Fruit fly (Drosophila melanogaster) whole organism, embryonic: ENCODE measurements around the gene Patsas.

Experiments
- Asciz ChIP-seq: fragments of 200-800 bp; sonication (Bioruptor generic); optimal IDR thresholded peaks from 2 replicates; lab custom pipeline; 2017; ENCODE audit warnings: missing biosample characterization, mild to moderate bottlenecking, missing genetic modification characterization, missing genetic modification reagents
- CG1024 ChIP-seq: fragments of 200-800 bp; sonication (Bioruptor generic); IDR thresholded peaks from 2 replicates; pipeline ENCODE4 v1.3.6; 2022; ENCODE audit warnings: missing biosample characterization, missing genetic modification characterization
- CG10462 ChIP-seq: fragments of 200-800 bp; sonication (Bioruptor generic); optimal IDR thresholded peaks from 2 replicates; lab custom pipeline; 2016; ENCODE audit warnings: missing biosample characterization, missing genetic modification characterization
- CG10979 ChIP-seq: fragments of 200-800 bp; sonication (Bioruptor generic); optimal IDR thresholded peaks from 2 replicates; lab custom pipeline; 2018; ENCODE audit warnings: missing biosample characterization, mild to moderate bottlenecking, missing genetic modification characterization, moderate library complexity
- CG11085 ChIP-seq: fragments of 200-800 bp; sonication (Bioruptor generic); IDR thresholded peaks from 2 replicates; pipeline ENCODE4 v1.3.6; 2022; ENCODE audit warnings: missing biosample characterization, missing genetic modification characterization
- CG12659 ChIP-seq: fragments of 200-800 bp; sonication (Bioruptor generic); optimal IDR thresholded peaks from 3 replicates; lab custom pipeline; 2017; ENCODE audit warnings: mild to moderate bottlenecking, missing biosample characterization, missing genetic modification reagents, missing genetic modification characterization
- CG12942 ChIP-seq: fragments of 200-800 bp; sonication (Bioruptor generic); optimal IDR thresholded peaks from 3 replicates; lab custom pipeline; 2016; ENCODE audit warnings: missing biosample characterization, missing genetic modification characterization
- CG14710 ChIP-seq: fragments of 200-800 bp; sonication (Bioruptor generic); optimal IDR thresholded peaks from 3 replicates; lab custom pipeline; 2019; ENCODE audit warnings: missing biosample characterization, mild to moderate bottlenecking, missing genetic modification characterization, moderate library complexity
- CG15601 ChIP-seq: fragments of 200-800 bp; sonication (Bioruptor generic); optimal IDR thresholded peaks from 3 replicates; lab custom pipeline; 2019; ENCODE audit warnings: missing biosample characterization, mild to moderate bottlenecking, missing genetic modification characterization, moderate library complexity
- CG18764 ChIP-seq: fragments of 200-800 bp; sonication (Bioruptor generic); optimal IDR thresholded peaks from 3 replicates; lab custom pipeline; 2016; ENCODE audit warnings: missing biosample characterization, missing genetic modification characterization
- CG2678 ChIP-seq: fragments of 200-800 bp; sonication (Bioruptor generic); optimal IDR thresholded peaks from 3 replicates; lab custom pipeline; 2019; ENCODE audit warnings: missing biosample characterization, mild to moderate bottlenecking, missing genetic modification characterization, moderate library complexity
- CG32767 ChIP-seq: fragments of 200-800 bp; sonication (Bioruptor generic); IDR thresholded peaks from 2 replicates; pipeline ENCODE4 v1.3.6; 2022; ENCODE audit warnings: missing biosample characterization, missing genetic modification characterization
- CG33557 ChIP-seq: fragments of 200-800 bp; sonication (Bioruptor generic); optimal IDR thresholded peaks from 2 replicates; lab custom pipeline; 2019; ENCODE audit warnings: missing biosample characterization, mild to moderate bottlenecking, missing genetic modification characterization, moderate library complexity
- CG34224 ChIP-seq: fragments of 200-800 bp; sonication (Bioruptor generic); IDR thresholded peaks from 3 replicates; pipeline ENCODE4 v1.3.6; 2022; ENCODE audit warnings: missing biosample characterization, missing genetic modification characterization; ENCODE audit not compliant: partially characterized antibody
- CG4424 ChIP-seq: fragments of 200-800 bp; sonication (Bioruptor generic); optimal IDR thresholded peaks from 3 replicates; lab custom pipeline; 2016; ENCODE audit warnings: missing biosample characterization, missing genetic modification characterization
- CG4707 ChIP-seq: fragments of 200-800 bp; sonication (Bioruptor generic); optimal IDR thresholded peaks from 2 replicates; lab custom pipeline; 2018; ENCODE audit warnings: missing biosample characterization, mild to moderate bottlenecking, missing genetic modification characterization, moderate library complexity
- CG4820 ChIP-seq: fragments of 200-800 bp; sonication (Bioruptor generic); optimal IDR thresholded peaks from 3 replicates; lab custom pipeline; 2016; ENCODE audit warnings: missing biosample characterization, missing genetic modification characterization
- CG6791 ChIP-seq: fragments of 200-800 bp; sonication (Bioruptor generic); IDR thresholded peaks from 3 replicates; pipeline ENCODE4 v1.3.6; 2022; ENCODE audit warnings: missing biosample characterization, missing genetic modification characterization; ENCODE audit not compliant: partially characterized antibody
- CG7963 ChIP-seq: fragments of 200-800 bp; sonication (Bioruptor generic); IDR thresholded peaks from 3 replicates; pipeline ENCODE4 v1.3.6; 2022; ENCODE audit warnings: missing biosample characterization, missing genetic modification characterization; ENCODE audit not compliant: partially characterized antibody
- CG8089 ChIP-seq: fragments of 200-800 bp; sonication (Bioruptor generic); optimal IDR thresholded peaks from 3 replicates; lab custom pipeline; 2016; ENCODE audit warnings: missing biosample characterization, missing genetic modification characterization
- CG8388 ChIP-seq: fragments of 200-800 bp; sonication (Bioruptor generic); optimal IDR thresholded peaks from 2 replicates; lab custom pipeline; 2019; ENCODE audit warnings: missing biosample characterization, mild to moderate bottlenecking, missing genetic modification characterization, moderate library complexity
- CG8924 ChIP-seq: fragments of 200-800 bp; optimal IDR thresholded peaks from 3 replicates; lab custom pipeline; 2019; ENCODE audit warnings: missing biosample characterization, mild to moderate bottlenecking, missing genetic modification characterization, moderate library complexity
- CG9932 ChIP-seq: fragments of 200-800 bp; sonication (Bioruptor generic); IDR thresholded peaks from 2 replicates; pipeline ENCODE4 v1.3.6; 2022; ENCODE audit warnings: missing biosample characterization, missing genetic modification characterization
- Gsc ChIP-seq: fragments of 200-800 bp; sonication (Bioruptor generic); IDR thresholded peaks from 2 replicates; pipeline ENCODE4 v1.3.6; 2022; ENCODE audit warnings: missing biosample characterization, missing genetic modification characterization
- HLH3B ChIP-seq: fragments of 200-800 bp; sonication (Bioruptor generic); IDR thresholded peaks from 2 replicates; pipeline ENCODE4 v1.3.6; 2022; ENCODE audit warnings: missing biosample characterization, missing genetic modification characterization
- HLH4C ChIP-seq: fragments of 200-800 bp; sonication (Bioruptor generic); IDR thresholded peaks from 3 replicates; pipeline ENCODE4 v1.3.6; 2022; ENCODE audit warnings: missing biosample characterization, missing genetic modification characterization; ENCODE audit not compliant: partially characterized antibody
- MESR4 ChIP-seq: fragments of 200-800 bp; sonication (Bioruptor generic); optimal IDR thresholded peaks from 2 replicates; lab custom pipeline; 2018; ENCODE audit warnings: missing biosample characterization, mild to moderate bottlenecking, missing genetic modification characterization, moderate library complexity
- Myb ChIP-seq: fragments of 200-800 bp; sonication (Bioruptor generic); optimal IDR thresholded peaks from 2 replicates; lab custom pipeline; 2016; ENCODE audit warnings: missing biosample characterization, missing genetic modification characterization
- Nf-YA ChIP-seq: fragments of 200-800 bp; sonication (Bioruptor generic); IDR thresholded peaks from 2 replicates; pipeline ENCODE4 v1.3.6; 2022; ENCODE audit warnings: missing biosample characterization, missing genetic modification characterization
- PHDP ChIP-seq: fragments of 200-800 bp; sonication (Bioruptor generic); optimal IDR thresholded peaks from 3 replicates; lab custom pipeline; 2018; ENCODE audit warnings: missing biosample characterization, mild to moderate bottlenecking, missing genetic modification characterization, moderate library complexity
- Pdp1 ChIP-seq, 2 experiments: fragments of 200-800 bp; sonication (Bioruptor generic); optimal IDR thresholded peaks; 3 replicates each; lab custom pipeline; 2016; ENCODE audit warnings: missing biosample characterization in 2 of 2, missing genetic modification characterization in 2 of 2, mild to moderate bottlenecking in 1 of 2, moderate library complexity in 1 of 2
- YL-1 ChIP-seq: fragments of 200-800 bp; sonication (Bioruptor generic); optimal IDR thresholded peaks from 3 replicates; lab custom pipeline; 2017; ENCODE audit warnings: missing biosample characterization, mild to moderate bottlenecking, missing genetic modification characterization
- fd3F ChIP-seq: fragments of 200-800 bp; sonication (Bioruptor generic); optimal IDR thresholded peaks from 2 replicates; lab custom pipeline; 2018; ENCODE audit warnings: missing biosample characterization, mild to moderate bottlenecking, missing genetic modification characterization, moderate library complexity
- gcm2 ChIP-seq: fragments of 200-800 bp; sonication (Bioruptor generic); optimal IDR thresholded peaks from 2 replicates; lab custom pipeline; 2016; ENCODE audit warnings: missing biosample characterization, missing genetic modification characterization
- grau ChIP-seq: fragments of 200-800 bp; optimal IDR thresholded peaks from 3 replicates; lab custom pipeline; 2019; ENCODE audit warnings: missing biosample characterization, mild to moderate bottlenecking, missing genetic modification characterization, moderate library complexity
- hbn ChIP-seq: fragments of 200-800 bp; sonication (Bioruptor generic); IDR thresholded peaks from 2 replicates; pipeline ENCODE4 v1.3.6; 2022; ENCODE audit warnings: missing biosample characterization, missing genetic modification characterization; ENCODE audit not compliant: partially characterized antibody
- hkb ChIP-seq, 2 experiments: fragments of 200-800 bp in 1 of 2; fragments of >200 bp in 1 of 2; sonication (Bioruptor generic) in 1 of 2; IDR thresholded peaks in 1 of 2; optimal IDR thresholded peaks in 1 of 2; 2 replicates each; pipeline versions ENCODE4 v1.3.6 to Lab custom; 2017 to 2022; ENCODE audit warnings: missing biosample characterization in 1 of 2, missing genetic modification characterization in 1 of 2
- lilli ChIP-seq: fragments of 200-800 bp; sonication (Bioruptor generic); optimal IDR thresholded peaks from 3 replicates; lab custom pipeline; 2016; ENCODE audit warnings: missing biosample characterization, missing genetic modification characterization
- lola ChIP-seq, 3 experiments: fragments of >200 bp in 2 of 3; fragments of 200-800 bp in 1 of 3; sonication (Bioruptor generic) in 1 of 3; optimal IDR thresholded peaks; 2 replicates each; lab custom pipeline; 2017 to 2019; ENCODE audit warnings: missing biosample characterization in 3 of 3, missing genetic modification characterization in 3 of 3, mild to moderate bottlenecking in 1 of 3, moderate library complexity in 1 of 3
- mam ChIP-seq: fragments of 200-800 bp; sonication (Bioruptor generic); optimal IDR thresholded peaks from 3 replicates; lab custom pipeline; 2016; ENCODE audit warnings: missing biosample characterization, missing genetic modification characterization
- mld ChIP-seq: fragments of 200-800 bp; sonication (Bioruptor generic); IDR thresholded peaks from 3 replicates; pipeline ENCODE4 v1.3.6; 2022; ENCODE audit warnings: missing biosample characterization, missing genetic modification characterization; ENCODE audit not compliant: partially characterized antibody
- p53 ChIP-seq: fragments of 200-800 bp; sonication (Bioruptor generic); optimal IDR thresholded peaks from 2 replicates; lab custom pipeline; 2016; ENCODE audit warnings: missing biosample characterization, missing genetic modification characterization
- pzg ChIP-seq: fragments of 200-800 bp; sonication (Bioruptor generic); optimal IDR thresholded peaks from 3 replicates; lab custom pipeline; 2018; ENCODE audit warnings: missing biosample characterization, mild to moderate bottlenecking, missing genetic modification characterization, moderate library complexity
- scrt ChIP-seq: fragments of 200-800 bp; sonication (Bioruptor generic); optimal IDR thresholded peaks from 2 replicates; lab custom pipeline; 2018; ENCODE audit warnings: missing biosample characterization, mild to moderate bottlenecking, missing genetic modification characterization, moderate library complexity
- sna ChIP-seq: fragments of 200-800 bp; sonication (Bioruptor generic); IDR thresholded peaks from 2 replicates; pipeline ENCODE4 v1.3.6; 2022; ENCODE audit warnings: missing biosample characterization, missing genetic modification characterization; ENCODE audit not compliant: partially characterized antibody
- tin ChIP-seq: fragments of 200-800 bp; sonication (Bioruptor generic); optimal IDR thresholded peaks from 3 replicates; lab custom pipeline; 2016; ENCODE audit warnings: missing biosample characterization, missing genetic modification characterization
- tna ChIP-seq: fragments of 200-800 bp; sonication (Bioruptor generic); IDR thresholded peaks from 2 replicates; pipeline ENCODE4 v1.3.6; 2022; ENCODE audit warnings: missing biosample characterization, missing genetic modification characterization; ENCODE audit not compliant: partially characterized antibody
- zf30C ChIP-seq: fragments of 200-800 bp; sonication (Bioruptor generic); optimal IDR thresholded peaks from 3 replicates; lab custom pipeline; 2018; ENCODE audit warnings: missing biosample characterization, mild to moderate bottlenecking, missing genetic modification characterization

Gene Patsas

DNA sequence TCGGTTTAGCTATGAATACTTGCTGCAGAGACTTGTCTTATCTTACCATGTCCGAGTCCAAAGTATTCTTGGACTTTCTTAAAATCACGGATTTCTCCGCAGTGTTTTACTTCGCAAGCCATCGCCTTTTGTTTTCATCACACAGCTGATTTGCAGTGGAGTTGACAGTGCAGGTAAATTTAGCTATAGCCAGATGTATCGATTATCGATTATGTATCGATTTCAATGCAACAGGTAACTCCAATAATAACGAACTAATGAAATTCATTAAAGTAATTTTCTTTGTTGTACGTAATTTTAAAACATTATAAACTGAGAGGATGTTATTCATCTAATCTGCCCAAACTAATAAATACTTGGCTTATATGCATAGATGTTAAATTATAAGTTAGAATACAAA is 40.0 kb downstream of the Patsas start, which contains the start of gene Rab3-GAP (continued):
- peak; percentile 37 for TF ChIP-seq lilli (GFP tag; lab: Kevin White, UChicago)
- TF ChIP-seq scrt (GFP tag; lab: Kevin White, UChicago), result peak; percentile 95
- TF ChIP-seq tna (GFP tag; lab: Robert Waterston, UW), result peak; percentile 55
- TF ChIP-seq fd3F, result no peak
- TF ChIP-seq CG10979 (tag; lab: Kevin White, UChicago), result peak; percentile 23
- peak; percentile 50 for TF ChIP-seq MESR4 (GFP tag; lab: Kevin White, UChicago)
- TF ChIP-seq CG7963 (GFP tag; lab: Robert Waterston, UW), result peak; percentile 42; the same call in 1 of the 3 replicates
- no peak for TF ChIP-seq p53 (GFP tag; lab: Kevin White, UChicago)
- TF ChIP-seq CG14710 (tag; lab: Kevin White, UChicago), result peak; percentile 51
- no peak for TF ChIP-seq gcm2 (GFP tag; lab: Kevin White, UChicago)
- TF ChIP-seq CG8388 (GFP tag; lab: Kevin White, UChicago), result peak; percentile 15
- peak in 1 of 3 experiments; percentile 27 for TF ChIP-seq lola (GFP tag; optimal IDR thresholded peaks at IDR 0.05; lab: Kevin White, UChicago)
- TF ChIP-seq CG4707 (GFP tag; lab: Kevin White, UChicago), result no peak
- TF ChIP-seq HLH3B (GFP tag; lab: Robert Waterston, UW), result no peak; the same call in 1 of the 2 replicates
- TF ChIP-seq grau (tag; lab: Kevin White, UChicago), result peak; percentile 98
- TF ChIP-seq Myb (GFP tag; lab: Kevin White, UChicago), result peak; percentile 9
- TF ChIP-seq CG4424, result peak; percentile 46
- peak; percentile 79 for TF ChIP-seq CG34224 (GFP tag; lab: Robert Waterston, UW)
- no peak for TF ChIP-seq mam
- TF ChIP-seq CG6791 (GFP tag; lab: Robert Waterston, UW), result peak; percentile 45; the same call in 1 of the 3 replicates
- peak; percentile 22 for TF ChIP-seq CG12659 (GFP tag; lab: Kevin White, UChicago)
- peak; percentile 68; the same call in 1 of the 2 replicates for TF ChIP-seq sna (GFP tag; lab: Robert Waterston, UW)
- TF ChIP-seq YL-1 (GFP tag; lab: Kevin White, UChicago), result no peak
- TF ChIP-seq Asciz (GFP tag; lab: Kevin White, UChicago), result peak; percentile 36
- peak; percentile 29 for TF ChIP-seq CG15601
- TF ChIP-seq CG4820, result no peak
- no peak for TF ChIP-seq CG10462 (GFP tag; lab: Kevin White, UChicago)
- TF ChIP-seq pzg, result peak; percentile 52
- TF ChIP-seq CG8924 (tag; lab: Kevin White, UChicago), result peak; percentile 20
- TF ChIP-seq HLH4C (GFP tag; lab: Robert Waterston, UW), result peak; percentile 48
- no peak for TF ChIP-seq CG8089 (GFP tag; lab: Kevin White, UChicago)
- TF ChIP-seq tin, result peak; percentile 29
- peak; percentile 8 for TF ChIP-seq CG18764
- TF ChIP-seq Nf-YA (GFP tag; lab: Robert Waterston, UW), result no peak
- no peak for TF ChIP-seq zf30C (GFP tag; lab: Kevin White, UChicago)
- TF ChIP-seq CG9932 (GFP tag; lab: Robert Waterston, UW), result 0 out of 2 replicates have a peak, but pooled peaks have one; percentile 10
- TF ChIP-seq CG11085 (GFP tag; lab: Robert Waterston, UW), result no peak
- TF ChIP-seq PHDP (tag; lab: Kevin White, UChicago), result peak; percentile 29
- TF ChIP-seq CG2678 (tag; lab: Kevin White, UChicago), result no peak
- TF ChIP-seq CG1024, result no peak
- TF ChIP-seq CG33557 (GFP tag; lab: Kevin White, UChicago), result no peak
- TF ChIP-seq CG32767 (GFP tag; lab: Robert Waterston, UW), result 0 out of 2 replicates have a peak, but pooled peaks have one; percentile 15
- peak; percentile 34 for TF ChIP-seq CG12942 (GFP tag; lab: Kevin White, UChicago)
- TF ChIP-seq hbn (GFP tag; lab: Robert Waterston, UW), result peak; percentile 63
- no peak for TF ChIP-seq Gsc (GFP tag; lab: Robert Waterston, UW)
- no peak for TF ChIP-seq hkb (optimal IDR thresholded peaks at IDR 0.05; lab: Kevin White, UChicago)
- TF ChIP-seq hkb (GFP tag; IDR thresholded peaks at IDR 0.05; lab: Robert Waterston, UW), result peak; percentile 57
- TF ChIP-seq Pdp1 (GFP tag; optimal IDR thresholded peaks at IDR 0.05; lab: Kevin White, UChicago), result peak in 1 of 2 experiments; percentile 37
- TF ChIP-seq mld, result no peak
